Fruit fly (Drosophila melanogaster) whole organism, embryonic: Measurements from ENCODE around the gene CG11263.

Source experiments
- Atf3 ChIP-seq: fragments of 200-800 bp; sonication (Bioruptor generic); optimal IDR thresholded peaks from 3 replicates; lab custom pipeline; 2016; ENCODE audit warnings: missing biosample characterization, missing genetic modification characterization
- B-H2 ChIP-seq: fragments of 200-800 bp; sonication (Bioruptor generic); optimal IDR thresholded peaks from 2 replicates; lab custom pipeline; 2018; ENCODE audit warnings: missing biosample characterization, mild to moderate bottlenecking, missing genetic modification characterization
- BEAF-32 ChIP-seq: fragments of 200-800 bp; sonication (Bioruptor generic); optimal IDR thresholded peaks from 3 replicates; lab custom pipeline; 2017; ENCODE audit warnings: missing biosample characterization, missing genetic modification characterization, mild to moderate bottlenecking, moderate library complexity, missing genetic modification reagents
- Bgb ChIP-seq: fragments of 200-800 bp; sonication (Bioruptor generic); IDR thresholded peaks from 2 replicates; pipeline ENCODE4 v1.3.6; 2022; ENCODE audit warnings: missing biosample characterization, missing genetic modification characterization; ENCODE audit not compliant: partially characterized antibody
- C15 ChIP-seq: fragments of 200-800 bp; sonication (Bioruptor generic); IDR thresholded peaks from 3 replicates; pipeline ENCODE4 v1.3.6; 2022; ENCODE audit warnings: missing biosample characterization, missing genetic modification characterization
- CG10979 ChIP-seq: fragments of 200-800 bp; sonication (Bioruptor generic); optimal IDR thresholded peaks from 2 replicates; lab custom pipeline; 2018; ENCODE audit warnings: missing biosample characterization, mild to moderate bottlenecking, missing genetic modification characterization, moderate library complexity
- CG11093 ChIP-seq: fragments of 200-800 bp; sonication (Bioruptor generic); IDR thresholded peaks from 3 replicates; pipeline ENCODE4 v1.3.6; 2022; ENCODE audit warnings: missing biosample characterization, missing genetic modification characterization
- CG11456 ChIP-seq: fragments of 200-800 bp; sonication (Bioruptor generic); IDR thresholded peaks from 3 replicates; pipeline ENCODE4 v1.3.6; 2022; ENCODE audit warnings: missing biosample characterization, missing genetic modification characterization
- CG1233 ChIP-seq: fragments of 200-800 bp; sonication (Bioruptor generic); optimal IDR thresholded peaks from 4 replicates; lab custom pipeline; 2018; ENCODE audit warnings: missing biosample characterization, mild to moderate bottlenecking, missing genetic modification characterization
- CG12391 ChIP-seq: fragments of 200-800 bp; sonication (Bioruptor generic); optimal IDR thresholded peaks from 3 replicates; lab custom pipeline; 2018; ENCODE audit warnings: missing biosample characterization, mild to moderate bottlenecking, missing genetic modification characterization, moderate library complexity
- CG13296 ChIP-seq: fragments of 200-800 bp; sonication (Bioruptor generic); optimal IDR thresholded peaks from 3 replicates; lab custom pipeline; 2018; ENCODE audit warnings: missing biosample characterization, mild to moderate bottlenecking, missing genetic modification characterization
- CG13624 ChIP-seq: fragments of 200-800 bp; sonication (Bioruptor generic); optimal IDR thresholded peaks from 2 replicates; lab custom pipeline; 2016; ENCODE audit warnings: missing biosample characterization, missing genetic modification characterization
- CG1529 ChIP-seq: fragments of 200-800 bp; sonication (Bioruptor generic); optimal IDR thresholded peaks from 3 replicates; lab custom pipeline; 2018; ENCODE audit warnings: missing biosample characterization, missing genetic modification characterization
- CG15479 ChIP-seq: fragments of 200-800 bp; sonication (Bioruptor generic); optimal IDR thresholded peaks from 3 replicates; lab custom pipeline; 2019; ENCODE audit warnings: missing biosample characterization, mild to moderate bottlenecking, missing genetic modification characterization, moderate library complexity
- CG15696 ChIP-seq: fragments of 200-800 bp; sonication (Bioruptor generic); optimal IDR thresholded peaks from 2 replicates; lab custom pipeline; 2019; ENCODE audit warnings: missing biosample characterization, mild to moderate bottlenecking, missing genetic modification characterization, moderate library complexity
- CG17186 ChIP-seq: fragments of 200-800 bp; sonication (Bioruptor generic); optimal IDR thresholded peaks from 3 replicates; lab custom pipeline; 2017; ENCODE audit warnings: missing biosample characterization, missing genetic modification reagents, missing genetic modification characterization
- CG1792 ChIP-seq: fragments of 200-800 bp; sonication (Bioruptor generic); optimal IDR thresholded peaks from 2 replicates; lab custom pipeline; 2016; ENCODE audit warnings: missing biosample characterization, missing genetic modification characterization
- CG4424 ChIP-seq: fragments of 200-800 bp; sonication (Bioruptor generic); optimal IDR thresholded peaks from 3 replicates; lab custom pipeline; 2016; ENCODE audit warnings: missing biosample characterization, missing genetic modification characterization
- CG6272 ChIP-seq: fragments of 200-800 bp; sonication (Bioruptor generic); IDR thresholded peaks from 2 replicates; pipeline ENCODE4 v1.3.6; 2022; ENCODE audit warnings: missing biosample characterization, missing genetic modification characterization
- CG7372 ChIP-seq: fragments of 200-800 bp; sonication (Bioruptor generic); IDR thresholded peaks from 2 replicates; pipeline ENCODE4 v1.3.6; 2022; ENCODE audit warnings: missing biosample characterization, missing genetic modification characterization
- CG7839 ChIP-seq: fragments of 200-800 bp; sonication (Bioruptor generic); optimal IDR thresholded peaks from 3 replicates; lab custom pipeline; 2018; ENCODE audit warnings: missing biosample characterization, mild to moderate bottlenecking, missing genetic modification characterization, moderate library complexity
- CG8290 ChIP-seq, 3 experiments: fragments of 200-800 bp; sonication (Bioruptor generic); optimal IDR thresholded peaks; 2 replicates each; lab custom pipeline; 2016 to 2019; ENCODE audit warnings: missing biosample characterization in 3 of 3, missing genetic modification characterization in 3 of 3, mild to moderate bottlenecking in 2 of 3, moderate library complexity in 1 of 3
- CG9215 ChIP-seq: fragments of 200-800 bp; sonication (Bioruptor generic); IDR thresholded peaks from 2 replicates; pipeline ENCODE4 v1.3.6; 2022; ENCODE audit warnings: missing biosample characterization, missing genetic modification characterization
- Dbx ChIP-seq: fragments of 200-800 bp; sonication (Bioruptor generic); IDR thresholded peaks from 3 replicates; pipeline ENCODE4 v1.3.6; 2022; ENCODE audit warnings: missing biosample characterization, missing genetic modification characterization
- Dek ChIP-seq: fragments of 200-800 bp; sonication (Bioruptor generic); optimal IDR thresholded peaks from 3 replicates; lab custom pipeline; 2019; ENCODE audit warnings: missing biosample characterization, mild to moderate bottlenecking, missing genetic modification characterization, moderate library complexity
- Ets65A ChIP-seq: fragments of 200-800 bp; sonication (Bioruptor generic); peaks from one replicate; lab custom pipeline; 2016; ENCODE audit warnings: missing biosample characterization, missing genetic modification characterization
- Fer1 ChIP-seq: fragments of 200-800 bp; sonication (Bioruptor generic); optimal IDR thresholded peaks from 2 replicates; lab custom pipeline; 2017; ENCODE audit warnings: missing biosample characterization, mild to moderate bottlenecking, missing genetic modification characterization
- Hmr ChIP-seq: fragments of 200-800 bp; sonication (Bioruptor generic); optimal IDR thresholded peaks from 3 replicates; lab custom pipeline; 2017; ENCODE audit warnings: mild to moderate bottlenecking, missing biosample characterization, missing genetic modification reagents, missing genetic modification characterization
- Nf-YC ChIP-seq: fragments of 200-800 bp; optimal IDR thresholded peaks from 3 replicates; lab custom pipeline; 2019; ENCODE audit warnings: missing biosample characterization, mild to moderate bottlenecking, missing genetic modification characterization, moderate library complexity
- Opbp ChIP-seq: fragments of 200-800 bp; sonication (Bioruptor generic); IDR thresholded peaks from 3 replicates; pipeline ENCODE4 v1.3.6; 2022; ENCODE audit warnings: missing biosample characterization, missing genetic modification characterization; ENCODE audit not compliant: partially characterized antibody
- Poxn ChIP-seq: fragments of 200-800 bp; sonication (Bioruptor generic); IDR thresholded peaks from 2 replicates; pipeline ENCODE4 v1.3.6; 2022; ENCODE audit warnings: missing biosample characterization, missing genetic modification characterization
- Side ChIP-seq: fragments of 200-800 bp; sonication (Bioruptor generic); optimal IDR thresholded peaks from 2 replicates; lab custom pipeline; 2016; ENCODE audit warnings: missing biosample characterization, missing genetic modification characterization
- Sin3A ChIP-seq: fragments of >200 bp; optimal IDR thresholded peaks from 2 replicates; lab custom pipeline; 2018
- chn ChIP-seq: fragments of 200-800 bp; sonication (Bioruptor generic); optimal IDR thresholded peaks from 2 replicates; lab custom pipeline; 2016; ENCODE audit warnings: missing biosample characterization, missing genetic modification characterization
- ci ChIP-seq: fragments of 200-800 bp; sonication (Bioruptor generic); IDR thresholded peaks from 3 replicates; pipeline ENCODE4 v1.3.6; 2022; ENCODE audit warnings: missing biosample characterization, missing genetic modification characterization
- dmrt11E ChIP-seq: fragments of 200-800 bp; sonication (Bioruptor generic); optimal IDR thresholded peaks from 3 replicates; lab custom pipeline; 2018; ENCODE audit warnings: missing biosample characterization, mild to moderate bottlenecking, missing genetic modification characterization, moderate library complexity
- gcm2 ChIP-seq: fragments of 200-800 bp; sonication (Bioruptor generic); optimal IDR thresholded peaks from 2 replicates; lab custom pipeline; 2016; ENCODE audit warnings: missing biosample characterization, missing genetic modification characterization
- gfzf ChIP-seq: fragments of 200-800 bp; sonication (Bioruptor generic); optimal IDR thresholded peaks from 2 replicates; lab custom pipeline; 2016; ENCODE audit warnings: missing biosample characterization, mild to moderate bottlenecking, missing genetic modification characterization, moderate library complexity
- insv ChIP-seq, 2 experiments: fragments of 200-800 bp; sonication (Bioruptor generic); optimal IDR thresholded peaks; 3 replicates each; lab custom pipeline; 2016 to 2018; ENCODE audit warnings: missing biosample characterization in 2 of 2, missing genetic modification characterization in 2 of 2
- jigr1 ChIP-seq: fragments of 200-800 bp; sonication (Bioruptor generic); IDR thresholded peaks from 3 replicates; pipeline ENCODE4 v1.3.6; 2022; ENCODE audit warnings: missing biosample characterization, missing genetic modification characterization
- jing ChIP-seq: fragments of 200-800 bp; sonication (Bioruptor generic); optimal IDR thresholded peaks from 2 replicates; lab custom pipeline; 2018; ENCODE audit warnings: missing biosample characterization, mild to moderate bottlenecking, missing genetic modification characterization
- kni ChIP-seq: fragments of 200-800 bp; sonication (Bioruptor generic); optimal IDR thresholded peaks from 3 replicates; lab custom pipeline; 2017; ENCODE audit warnings: mild to moderate bottlenecking, missing biosample characterization, missing genetic modification reagents, missing genetic modification characterization
- lilli ChIP-seq: fragments of 200-800 bp; sonication (Bioruptor generic); optimal IDR thresholded peaks from 3 replicates; lab custom pipeline; 2016; ENCODE audit warnings: missing biosample characterization, missing genetic modification characterization
- phol ChIP-seq: fragments of 200-800 bp; sonication (Bioruptor generic); optimal IDR thresholded peaks from 3 replicates; lab custom pipeline; 2018; ENCODE audit warnings: missing biosample characterization, mild to moderate bottlenecking, missing genetic modification characterization, moderate library complexity
- slp2 ChIP-seq: fragments of 200-800 bp; sonication (Bioruptor generic); optimal IDR thresholded peaks from 2 replicates; lab custom pipeline; 2016; ENCODE audit warnings: missing biosample characterization, missing genetic modification characterization
- so ChIP-seq: fragments of 200-800 bp; sonication (Bioruptor generic); IDR thresholded peaks from 3 replicates; pipeline ENCODE4 v1.3.6; 2022; ENCODE audit warnings: missing biosample characterization, missing genetic modification characterization
- sr ChIP-seq: fragments of 200-800 bp; sonication (Bioruptor generic); IDR thresholded peaks from 3 replicates; pipeline ENCODE4 v1.3.6; 2022; ENCODE audit warnings: missing biosample characterization, missing genetic modification characterization
- twi ChIP-seq: fragments of 200-800 bp; optimal IDR thresholded peaks from 2 replicates; lab custom pipeline; 2019; ENCODE audit warnings: missing biosample characterization, mild to moderate bottlenecking, missing genetic modification characterization, moderate library complexity
- vnd ChIP-seq: fragments of 200-800 bp; sonication (Bioruptor generic); IDR thresholded peaks from 3 replicates; pipeline ENCODE4 v1.3.6; 2022; ENCODE audit warnings: missing biosample characterization, missing genetic modification characterization; ENCODE audit not compliant: partially characterized antibody

The CG11263 gene

dm6 chr3L:13033361-13033760 lies 26.7 kb downstream of the CG11263 start (continued):
- TF ChIP-seq Dek (tag; lab: Kevin White, UChicago) (no peak), ci (GFP tag; lab: Robert Waterston, UW) (0 out of 3 replicates have a peak, but pooled peaks have one; percentile 15), CG17186 (GFP tag; lab: Kevin White, UChicago) (no peak), kni (GFP tag; lab: Kevin White, UChicago) (peak; percentile 24), CG7372 (GFP tag; lab: Robert Waterston, UW) (no peak), CG15479 (GFP tag; lab: Kevin White, UChicago) (no peak), Opbp (peak; percentile 28; the same call in 1 of the 3 replicates), CG1529 (GFP tag; lab: Kevin White, UChicago) (no peak), CG6272 (no peak), jigr1 (GFP tag; lab: Robert Waterston, UW) (no peak), insv (GFP tag; optimal IDR thresholded peaks at IDR 0.05; lab: Kevin White, UChicago) (no peak), Dbx (GFP tag; lab: Robert Waterston, UW) (no peak), CG15696 (tag; lab: Kevin White, UChicago) (peak; percentile 23), Ets65A (GFP tag; lab: Kevin White, UChicago) (peak; percentile 4), sr (GFP tag; lab: Robert Waterston, UW) (no peak), C15 (GFP tag; lab: Robert Waterston, UW) (0 out of 3 replicates have a peak, but pooled peaks have one; percentile 38), dmrt11E (tag; lab: Kevin White, UChicago) (peak; percentile 4), so (GFP tag; lab: Robert Waterston, UW) (no peak), CG10979 (tag; lab: Kevin White, UChicago) (peak; percentile 39), Poxn (GFP tag; lab: Robert Waterston, UW) (no peak), phol (tag; lab: Kevin White, UChicago) (peak; percentile 10)

- TF ChIP-seq Hmr: peak; percentile 45
- peak; percentile 29; the same call in 1 of the 2 replicates for TF ChIP-seq CG9215 (GFP tag; lab: Robert Waterston, UW)
- peak; percentile 26 for TF ChIP-seq CG4424 (GFP tag; lab: Kevin White, UChicago)
- TF ChIP-seq lilli: peak; percentile 72
- TF ChIP-seq slp2 (GFP tag; lab: Kevin White, UChicago): peak; percentile 6
- TF ChIP-seq Sin3A: peak; percentile 78
- peak; percentile 25 for TF ChIP-seq gcm2
- no peak for TF ChIP-seq jing (GFP tag; lab: Kevin White, UChicago)
- TF ChIP-seq CG13296 (GFP tag; lab: Kevin White, UChicago): no peak
- TF ChIP-seq chn (GFP tag; lab: Kevin White, UChicago): peak; percentile 69
- peak; percentile 41 for TF ChIP-seq Side (GFP tag; lab: Kevin White, UChicago)
- peak; percentile 88 for TF ChIP-seq vnd (GFP tag; lab: Robert Waterston, UW)
- peak; percentile 44 for TF ChIP-seq CG12391 (tag; lab: Kevin White, UChicago)
- peak; percentile 5 for TF ChIP-seq twi (tag; lab: Kevin White, UChicago)
- TF ChIP-seq Bgb (GFP tag; lab: Robert Waterston, UW): peak; percentile 93
- TF ChIP-seq BEAF-32 (GFP tag; lab: Kevin White, UChicago): peak; percentile 97
- TF ChIP-seq CG11456 (GFP tag; lab: Robert Waterston, UW): peak; percentile 17; the same call in 1 of the 3 replicates
- peak; percentile 39 for TF ChIP-seq B-H2 (GFP tag; lab: Kevin White, UChicago)
- peak; percentile 75 for TF ChIP-seq CG13624 (GFP tag; lab: Kevin White, UChicago)
- peak; percentile 42 for TF ChIP-seq Fer1
- peak; percentile 32 for TF ChIP-seq gfzf (GFP tag; lab: Kevin White, UChicago)
- peak; percentile 11 for TF ChIP-seq CG1792
- no peak for TF ChIP-seq CG1233 (GFP tag; lab: Kevin White, UChicago)
- peak; percentile 7 for TF ChIP-seq CG7839 (tag; lab: Kevin White, UChicago)
- peak; percentile 25 for TF ChIP-seq Nf-YC
- TF ChIP-seq CG11093 (GFP tag; lab: Robert Waterston, UW): no peak
- peak; percentile 30 for TF ChIP-seq Atf3 (GFP tag; lab: Kevin White, UChicago)
- TF ChIP-seq CG8290 (GFP tag; optimal IDR thresholded peaks at IDR 0.05; lab: Kevin White, UChicago): no peak
- TF ChIP-seq CG8290 (tag; optimal IDR thresholded peaks at IDR 0.05; lab: Kevin White, UChicago): peak; percentile 8 to 44
Observed at dm6 chr3L:13036706-13037457, 30.3 kb downstream of the CG11263 start, which contains the start of gene Srrm1. Srrm1 (plus strand) TSS chr3L:13036821.
